Worm (Caenorhabditis elegans): ENCODE data around the gene ced-6.

Gene ced-6

ce11 chrIII:5554884-5555500, 40.6 kb upstream of the ced-6 start, which contains the start of the genes nmad-1 and hach-1 (continued):
- no peak for TF ChIP-seq nhr-76 (tag; optimal IDR thresholded peaks at IDR 0.05)
- TF ChIP-seq pha-4 (tag; optimal IDR thresholded peaks at IDR 0.05), result peak; percentile 60
- TF ChIP-seq ztf-11 (tag; optimal IDR thresholded peaks at IDR 0.05), result no peak
- TF ChIP-seq daf-12 (tag; optimal IDR thresholded peaks at IDR 0.05), result no peak
- no peak for TF ChIP-seq fos-1 (tag; optimal IDR thresholded peaks at IDR 0.05)
- TF ChIP-seq nhr-67 (tag; optimal IDR thresholded peaks at IDR 0.05), result peak; percentile 64
- no peak for TF ChIP-seq unc-39 (tag; optimal IDR thresholded peaks at IDR 0.05)
- TF ChIP-seq skn-1 (tag; optimal IDR thresholded peaks at IDR 0.05), result no peak
- no peak for TF ChIP-seq egl-27 (tag; optimal IDR thresholded peaks at IDR 0.05)
- TF ChIP-seq fkh-2 (tag; optimal IDR thresholded peaks at IDR 0.05), result no peak
- TF ChIP-seq lsy-12 (tag; optimal IDR thresholded peaks at IDR 0.05), result peak; percentile 63
- TF ChIP-seq ztf-4 (tag; optimal IDR thresholded peaks at IDR 0.05), result no peak
- peak; percentile 63 for TF ChIP-seq snpc-4 (tag; optimal IDR thresholded peaks at IDR 0.05)
- no peak for TF ChIP-seq jun-1 (tag; optimal IDR thresholded peaks at IDR 0.05)
- TF ChIP-seq pqm-1 (tag; optimal IDR thresholded peaks at IDR 0.05), result no peak
- peak; percentile 94 for TF ChIP-seq hmg-11 (tag; optimal IDR thresholded peaks at IDR 0.05)

ce11 chrIII:5557246-5557819, 38.2 kb upstream of the ced-6 start, which contains the start of gene rpc-2:
Gene rpc-2, plus strand, starts transcription at chrIII:5557365.
- TF ChIP-seq elt-2 (tag; optimal IDR thresholded peaks at IDR 0.05), result peak; percentile 8
- TF ChIP-seq ama-1 (optimal IDR thresholded peaks at IDR 0.05), result peak; percentile 64
- no peak for TF ChIP-seq zag-1 (tag; optimal IDR thresholded peaks at IDR 0.05)

DNA sequence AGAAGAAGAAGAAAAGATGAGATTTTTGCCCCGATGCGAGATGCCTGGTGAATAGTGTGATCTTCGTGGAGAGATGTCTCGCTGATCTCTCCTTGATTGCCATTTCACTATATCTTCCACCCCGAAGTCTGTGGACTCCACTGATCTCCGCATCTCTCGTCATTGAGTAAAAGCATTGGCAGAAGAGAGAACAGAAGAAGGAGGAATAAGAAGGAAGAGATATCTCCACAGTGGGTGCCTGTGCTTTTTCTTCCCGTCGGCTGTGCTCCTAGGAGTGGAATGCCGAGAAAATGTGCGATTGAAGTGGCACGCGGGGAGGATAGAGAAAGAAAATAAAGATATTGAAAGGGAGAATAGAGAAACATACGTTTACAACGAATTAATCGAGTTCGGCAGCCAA, 31.9 kb upstream of the ced-6 start:
- TF ChIP-seq egl-5 (tag; optimal IDR thresholded peaks at IDR 0.05) (no peak), nfya-1 (tag; optimal IDR thresholded peaks at IDR 0.05; ENCODE audit: insufficient read depth) (peak; percentile 23)

DNA sequence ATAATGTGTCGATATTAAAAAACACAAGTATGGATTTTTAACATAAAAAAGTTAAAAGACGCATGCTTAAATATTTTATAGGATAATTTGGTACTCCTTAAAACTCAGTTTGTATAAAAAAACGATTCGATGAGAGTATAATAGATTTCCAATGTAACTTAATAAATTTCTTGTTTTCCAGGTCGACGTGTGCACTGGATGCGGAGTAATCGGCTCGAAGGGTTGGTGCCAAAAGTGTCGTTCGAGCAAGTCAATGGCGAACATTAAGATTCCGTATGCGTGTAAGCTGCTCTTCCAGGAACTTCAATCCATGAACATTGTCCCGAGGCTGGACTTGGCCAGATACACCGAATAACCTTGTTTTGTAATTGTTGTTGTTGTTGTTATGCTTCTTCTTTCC, 31.2 kb upstream of the ced-6 start:
- TF ChIP-seq mdl-1 (tag; optimal IDR thresholded peaks at IDR 0.05), result no peak
- TF ChIP-seq ceh-9 (tag; optimal IDR thresholded peaks at IDR 0.05), result no peak
- no peak for TF ChIP-seq lin-39 (tag; optimal IDR thresholded peaks at IDR 0.05)
- TF ChIP-seq fkh-10 (GFP tag; optimal IDR thresholded peaks at IDR 0.05), result no peak
- TF ChIP-seq daf-12 (tag; optimal IDR thresholded peaks at IDR 0.05), result no peak
- no peak for TF ChIP-seq nhr-77 (tag; optimal IDR thresholded peaks at IDR 0.05)
- TF ChIP-seq snpc-4 (tag; optimal IDR thresholded peaks at IDR 0.05), result no peak
- no peak for TF ChIP-seq nhr-25 (tag; optimal IDR thresholded peaks at IDR 0.05)
- TF ChIP-seq nhr-237 (tag; optimal IDR thresholded peaks at IDR 0.05), result no peak

DNA sequence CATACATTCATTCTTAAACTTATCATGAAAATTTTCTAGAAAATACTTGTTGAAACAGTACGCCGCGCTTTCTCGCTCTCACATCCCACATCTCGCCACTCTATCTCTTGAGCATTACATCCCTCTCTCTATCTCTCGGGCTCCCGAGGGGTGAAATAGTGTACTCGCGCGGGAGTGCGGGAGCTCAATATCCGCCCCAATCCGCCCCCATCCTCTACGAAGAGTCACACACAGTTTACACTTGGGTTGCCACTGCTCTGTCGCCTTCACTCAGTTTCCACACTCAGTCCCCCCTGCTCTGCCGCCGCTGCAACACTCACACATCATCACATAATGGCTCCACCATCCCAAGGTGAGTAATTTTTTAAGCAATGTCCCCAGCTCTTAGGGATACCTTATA, 30.8 kb upstream of the ced-6 start, which contains the start of gene mlc-3:
Gene mlc-3, plus strand, starts transcription at position 227 of the 400 bp plus-strand sequence.
- no peak for TF ChIP-seq elt-3 (tag; optimal IDR thresholded peaks at IDR 0.05)
- no peak for TF ChIP-seq mml-1 (tag; optimal IDR thresholded peaks at IDR 0.05)

DNA sequence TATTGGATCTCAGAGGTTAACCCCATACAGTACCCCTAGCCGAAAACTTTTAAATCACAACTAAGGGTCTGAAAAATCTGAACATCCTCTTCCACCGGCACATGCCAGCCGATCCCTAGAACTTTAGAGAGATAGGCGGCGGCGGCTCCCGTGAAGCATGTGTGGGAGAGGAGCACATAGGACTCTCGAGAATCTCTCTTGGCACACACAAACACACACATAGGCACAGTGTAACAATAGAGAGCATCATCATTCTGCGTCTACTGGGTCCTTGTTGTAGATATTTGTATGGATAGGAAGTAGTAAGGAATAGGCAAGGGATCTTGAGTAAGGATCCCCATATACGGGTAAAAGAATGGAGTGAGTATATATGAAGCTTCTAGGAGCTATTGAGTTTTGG, 29.9 kb upstream of the ced-6 start:
- TF ChIP-seq mdl-1 (tag; optimal IDR thresholded peaks at IDR 0.05), result no peak
- TF ChIP-seq tbx-2 (tag; optimal IDR thresholded peaks at IDR 0.05), result no peak
- no peak for TF ChIP-seq nhr-11 (tag; optimal IDR thresholded peaks at IDR 0.05)
- TF ChIP-seq ama-1 (optimal IDR thresholded peaks at IDR 0.05), result no peak
- no peak for TF ChIP-seq ceh-9 (tag; optimal IDR thresholded peaks at IDR 0.05)
- TF ChIP-seq nhr-12 (tag; optimal IDR thresholded peaks at IDR 0.05), result no peak
- no peak for TF ChIP-seq ceh-28 (tag; optimal IDR thresholded peaks at IDR 0.05)
- no peak for TF ChIP-seq unc-62 (GFP tag; optimal IDR thresholded peaks at IDR 0.05)
- TF ChIP-seq ceh-82 (tag; optimal IDR thresholded peaks at IDR 0.05), result no peak
- no peak for TF ChIP-seq elt-1 (tag; optimal IDR thresholded peaks at IDR 0.05)
- no peak for TF ChIP-seq unc-39 (tag; optimal IDR thresholded peaks at IDR 0.05)
